Fruit fly (Drosophila melanogaster) whole organism, pupa: Measurements from ENCODE around the gene Or67a.

ENCODE experiments used
- CG10348 ChIP-seq: fragments of 200-800 bp; sonication (Bioruptor generic); IDR thresholded peaks from 2 replicates; pipeline ENCODE4 v1.3.6; 2022; ENCODE audit warnings: missing biosample characterization, missing genetic modification characterization
- CG12605 ChIP-seq: fragments of 200-800 bp; sonication (Bioruptor generic); IDR thresholded peaks from 2 replicates; pipeline ENCODE4 v1.3.6; 2022; ENCODE audit warnings: missing biosample characterization, missing genetic modification characterization
- CG32121 ChIP-seq: fragments of 200-800 bp; sonication (Bioruptor generic); IDR thresholded peaks from 2 replicates; pipeline ENCODE4 v1.3.6; 2022; ENCODE audit warnings: missing biosample characterization, missing genetic modification characterization
- CG34367 ChIP-seq: fragments of 200-800 bp; sonication (Bioruptor generic); optimal IDR thresholded peaks from 2 replicates; lab custom pipeline; 2018; ENCODE audit warnings: missing biosample characterization, mild to moderate bottlenecking, missing genetic modification characterization
- CG4496 ChIP-seq: fragments of 200-800 bp; sonication (Bioruptor generic); IDR thresholded peaks from 3 replicates; pipeline ENCODE4 v1.3.6; 2022; ENCODE audit warnings: missing biosample characterization, missing genetic modification characterization
- CG8159 ChIP-seq: fragments of 200-800 bp; sonication (Bioruptor generic); optimal IDR thresholded peaks from 3 replicates; lab custom pipeline; 2018; ENCODE audit warnings: missing biosample characterization, mild to moderate bottlenecking, missing genetic modification characterization, moderate library complexity
- D1 ChIP-seq: fragments of 200-800 bp; sonication (Bioruptor generic); optimal IDR thresholded peaks from 2 replicates; lab custom pipeline; 2018; ENCODE audit warnings: missing biosample characterization, mild to moderate bottlenecking, missing genetic modification characterization, moderate library complexity
- EcR ChIP-seq: fragments of 200-800 bp; sonication (Bioruptor generic); optimal IDR thresholded peaks from 3 replicates; lab custom pipeline; 2019; ENCODE audit warnings: missing biosample characterization, missing genetic modification characterization, mild to moderate bottlenecking, moderate library complexity, missing genetic modification reagents
- Ets98B ChIP-seq: fragments of 200-800 bp; sonication (Bioruptor generic); IDR thresholded peaks from 2 replicates; pipeline ENCODE4 v1.3.6; 2022; ENCODE audit warnings: missing biosample characterization, missing genetic modification characterization
- Pif1B ChIP-seq: fragments of 200-800 bp; sonication (Bioruptor generic); optimal IDR thresholded peaks from 3 replicates; lab custom pipeline; 2016; ENCODE audit warnings: missing biosample characterization, missing genetic modification characterization
- Snoo ChIP-seq: fragments of 200-800 bp; sonication (Bioruptor generic); optimal IDR thresholded peaks from 3 replicates; lab custom pipeline; 2017; ENCODE audit warnings: missing biosample characterization, mild to moderate bottlenecking, missing genetic modification characterization, inconsistent platforms
- fd96Ca ChIP-seq: fragments of 200-800 bp; sonication (Bioruptor generic); IDR thresholded peaks from 3 replicates; pipeline ENCODE4 v1.3.6; 2022; ENCODE audit warnings: missing biosample characterization, missing genetic modification characterization
- gl ChIP-seq: fragments of 200-800 bp; sonication (Bioruptor generic); optimal IDR thresholded peaks from 2 replicates; lab custom pipeline; 2018; ENCODE audit warnings: missing biosample characterization, mild to moderate bottlenecking, missing genetic modification characterization

dm6 chr3L:9556666-9557065, 27.8 kb downstream of the Or67a start:
- TF ChIP-seq gl (tag; lab: Kevin White, UChicago): no peak
- no peak for TF ChIP-seq CG8159 (tag; lab: Kevin White, UChicago)
- no peak for TF ChIP-seq D1
- TF ChIP-seq fd96Ca (GFP tag; lab: Robert Waterston, UW): no peak
- no peak for TF ChIP-seq Ets98B (GFP tag; lab: Robert Waterston, UW)
- no peak for TF ChIP-seq Snoo
- TF ChIP-seq EcR (GFP tag; lab: Kevin White, UChicago): no peak
- TF ChIP-seq CG32121 (GFP tag; lab: Robert Waterston, UW): no peak
- TF ChIP-seq CG10348 (GFP tag; lab: Robert Waterston, UW): no peak
- TF ChIP-seq CG4496 (GFP tag; lab: Robert Waterston, UW): no peak
- TF ChIP-seq CG12605: no peak
- no peak for TF ChIP-seq Pif1B (GFP tag; lab: Kevin White, UChicago)
- no peak for TF ChIP-seq CG34367 (tag; lab: Kevin White, UChicago)
